ENCODE assay signal across 1 fruit fly cellular context in the genomic region with DNA sequence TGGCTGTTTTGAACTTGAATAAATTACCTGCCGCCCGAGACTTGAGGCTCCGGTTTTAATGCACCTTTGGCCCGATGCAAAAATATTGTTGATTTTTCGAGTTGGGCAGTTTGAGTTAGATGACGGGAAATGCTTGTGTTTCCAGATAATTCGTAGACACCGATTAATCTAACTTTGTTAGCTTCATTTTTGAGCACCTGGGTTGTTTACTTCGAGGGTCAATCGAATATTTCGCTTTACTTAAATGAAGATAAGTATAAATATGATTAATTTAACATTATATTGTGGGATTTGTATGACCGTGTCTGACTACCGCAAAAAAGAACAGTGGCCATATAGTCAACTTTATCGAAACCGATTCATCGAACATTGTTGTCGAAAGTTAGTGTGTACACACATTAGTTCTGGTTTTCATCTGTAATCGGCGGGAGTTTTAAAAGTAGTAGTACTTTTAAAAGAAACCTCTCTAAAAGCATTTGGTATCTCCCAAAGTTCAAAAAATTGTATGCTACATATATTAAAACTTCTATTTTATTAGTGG.
TF ChIP-seq lines count a peak whose summit lies in the region.

A gene (minus strand): TSS at position 332 of the 541 bp plus-strand sequence.

TF ChIP-seq in whole organism, embryonic, 481 proteins besides CTCF, POLR2A, EP300 and RAD21 (continued from another document):
- TF ChIP-seq Nf-YA (GFP tag; IDR thresholded peaks at IDR 0.05; lab: Robert Waterston, UW) (no peak), usp (GFP tag; optimal IDR thresholded peaks at IDR 0.05; lab: Kevin White, UChicago) (no peak), Sry-δ (GFP tag; optimal IDR thresholded peaks at IDR 0.05; lab: Kevin White, UChicago) (peak; percentile 60), CG6854 (GFP tag; optimal IDR thresholded peaks at IDR 0.05; lab: Kevin White, UChicago) (no peak), CG2678 (tag; optimal IDR thresholded peaks at IDR 0.05; lab: Kevin White, UChicago) (no peak), pb (GFP tag; optimal IDR thresholded peaks at IDR 0.05; lab: Kevin White, UChicago) (no peak), CG3995 (GFP tag; optimal IDR thresholded peaks at IDR 0.05; lab: Kevin White, UChicago) (no peak), pros (GFP tag; optimal IDR thresholded peaks at IDR 0.05; lab: Kevin White, UChicago) (no peak), CG11398 (GFP tag; optimal IDR thresholded peaks at IDR 0.05; lab: Kevin White, UChicago) (no peak), nmo (GFP tag; optimal IDR thresholded peaks at IDR 0.05; lab: Kevin White, UChicago) (peak; percentile 23), gcm2 (GFP tag; optimal IDR thresholded peaks at IDR 0.05; lab: Kevin White, UChicago) (no peak), H2.0 (GFP tag; IDR thresholded peaks at IDR 0.05; lab: Robert Waterston, UW) (no peak), sima (GFP tag; optimal IDR thresholded peaks at IDR 0.05; lab: Kevin White, UChicago) (no peak), hbn (GFP tag; IDR thresholded peaks at IDR 0.05; lab: Robert Waterston, UW; ENCODE audit: partially characterized antibody) (peak; percentile 63), Lim3 (GFP tag; IDR thresholded peaks at IDR 0.05; lab: Robert Waterston, UW) (no peak), ato (GFP tag; IDR thresholded peaks at IDR 0.05; lab: Robert Waterston, UW; ENCODE audit: partially characterized antibody) (peak; percentile 51; the same call in 1 of the 2 replicates), az2 (GFP tag; optimal IDR thresholded peaks at IDR 0.05; lab: Kevin White, UChicago) (no peak), stwl (tag; optimal IDR thresholded peaks at IDR 0.05; lab: Kevin White, UChicago) (peak; percentile 87), Hey (tag; optimal IDR thresholded peaks at IDR 0.05; lab: Kevin White, UChicago) (no peak), Dp (GFP tag; optimal IDR thresholded peaks at IDR 0.05; lab: Kevin White, UChicago) (peak; percentile 98), nau (GFP tag; optimal IDR thresholded peaks at IDR 0.05; lab: Kevin White, UChicago) (no peak), chn (GFP tag; optimal IDR thresholded peaks at IDR 0.05; lab: Kevin White, UChicago) (no peak), CG15479 (GFP tag; optimal IDR thresholded peaks at IDR 0.05; lab: Kevin White, UChicago) (no peak), CG6765 (GFP tag; optimal IDR thresholded peaks at IDR 0.05; lab: Kevin White, UChicago) (no peak), unc-4 (GFP tag; IDR thresholded peaks at IDR 0.05; lab: Robert Waterston, UW; ENCODE audit: partially characterized antibody) (peak; percentile 69), CG15514 (GFP tag; optimal IDR thresholded peaks at IDR 0.05; lab: Kevin White, UChicago) (peak; percentile 51), shn (GFP tag; optimal IDR thresholded peaks at IDR 0.05; lab: Kevin White, UChicago) (no peak), Trl (optimal IDR thresholded peaks at IDR 0.05; lab: Kevin White, UChicago) (no peak), Trl (GFP tag; optimal IDR thresholded peaks at IDR 0.05; lab: Kevin White, UChicago) (no peak), CG12942 (GFP tag; optimal IDR thresholded peaks at IDR 0.05; lab: Kevin White, UChicago) (no peak), Ssrp (tag; optimal IDR thresholded peaks at IDR 0.05; lab: Kevin White, UChicago) (no peak), CG8765 (GFP tag; IDR thresholded peaks at IDR 0.05; lab: Robert Waterston, UW) (no peak), CG9797 (GFP tag; optimal IDR thresholded peaks at IDR 0.05; lab: Kevin White, UChicago) (peak; percentile 70), Atf6 (GFP tag; IDR thresholded peaks at IDR 0.05; lab: Robert Waterston, UW) (no peak), Opbp (GFP tag; IDR thresholded peaks at IDR 0.05; lab: Robert Waterston, UW; ENCODE audit: partially characterized antibody) (peak; percentile 71; the same call in 2 of the 3 replicates), CG17568 (GFP tag; optimal IDR thresholded peaks at IDR 0.05; lab: Kevin White, UChicago) (peak; percentile 17), Atf-2 (GFP tag; optimal IDR thresholded peaks at IDR 0.05; lab: Kevin White, UChicago) (no peak), twi (tag; optimal IDR thresholded peaks at IDR 0.05; lab: Kevin White, UChicago) (no peak), Ravus (GFP tag; IDR thresholded peaks at IDR 0.05; lab: Robert Waterston, UW) (no peak), CG3838 (GFP tag; optimal IDR thresholded peaks at IDR 0.05; lab: Kevin White, UChicago) (no peak), BEAF-32 (GFP tag; optimal IDR thresholded peaks at IDR 0.05; lab: Kevin White, UChicago) (peak; percentile 65), CG30431 (GFP tag; optimal IDR thresholded peaks at IDR 0.05; lab: Kevin White, UChicago) (no peak), CG17829 (tag; optimal IDR thresholded peaks at IDR 0.05; lab: Kevin White, UChicago) (peak; percentile 43), org-1 (GFP tag; optimal IDR thresholded peaks at IDR 0.05; lab: Kevin White, UChicago) (no peak), CG4617 (GFP tag; optimal IDR thresholded peaks at IDR 0.05; lab: Kevin White, UChicago; ENCODE audit: borderline replicate concordance) (peak; percentile 66), Usf (GFP tag; optimal IDR thresholded peaks at IDR 0.05; lab: Kevin White, UChicago) (no peak), ken (GFP tag; IDR thresholded peaks at IDR 0.05; lab: Robert Waterston, UW) (no peak), Fer1 (GFP tag; optimal IDR thresholded peaks at IDR 0.05; lab: Kevin White, UChicago) (peak; percentile 11), CG16813 (GFP tag; IDR thresholded peaks at IDR 0.05; lab: Robert Waterston, UW; ENCODE audit: partially characterized antibody) (peak; percentile 59; the same call in 2 of the 3 replicates), CG15601 (tag; optimal IDR thresholded peaks at IDR 0.05; lab: Kevin White, UChicago) (peak; percentile 53), exex (tag; optimal IDR thresholded peaks at IDR 0.05; lab: Kevin White, UChicago) (peak; percentile 29), CG10431 (GFP tag; optimal IDR thresholded peaks at IDR 0.05; lab: Kevin White, UChicago) (no peak), CG17385 (GFP tag; optimal IDR thresholded peaks at IDR 0.05; lab: Kevin White, UChicago) (no peak), tin (GFP tag; optimal IDR thresholded peaks at IDR 0.05; lab: Kevin White, UChicago) (no peak), Hand (GFP tag; optimal IDR thresholded peaks at IDR 0.05; lab: Kevin White, UChicago) (no peak), PHDP (tag; optimal IDR thresholded peaks at IDR 0.05; lab: Kevin White, UChicago) (no peak), Bgb (GFP tag; IDR thresholded peaks at IDR 0.05; lab: Robert Waterston, UW; ENCODE audit: partially characterized antibody) (peak; percentile 70), CG7745 (tag; optimal IDR thresholded peaks at IDR 0.05; lab: Kevin White, UChicago) (no peak), Myb (GFP tag; optimal IDR thresholded peaks at IDR 0.05; lab: Kevin White, UChicago) (no peak), stc (GFP tag; IDR thresholded peaks at IDR 0.05; lab: Robert Waterston, UW) (no peak), CrebB (tag; optimal IDR thresholded peaks at IDR 0.05; lab: Kevin White, UChicago) (no peak), CG13424 (tag; optimal IDR thresholded peaks at IDR 0.05; lab: Kevin White, UChicago) (no peak), CG10147 (GFP tag; optimal IDR thresholded peaks at IDR 0.05; lab: Kevin White, UChicago) (peak; percentile 19), jigr1 (GFP tag; IDR thresholded peaks at IDR 0.05; lab: Robert Waterston, UW) (no peak), Pdp1 (GFP tag; optimal IDR thresholded peaks at IDR 0.05; lab: Kevin White, UChicago) (no peak), CoRest (tag; optimal IDR thresholded peaks at IDR 0.05; lab: Kevin White, UChicago) (peak; percentile 10), Doc3 (GFP tag; IDR thresholded peaks at IDR 0.05; lab: Robert Waterston, UW; ENCODE audit: partially characterized antibody) (peak; percentile 48; the same call in 2 of the 3 replicates), zen (tag; optimal IDR thresholded peaks at IDR 0.05; lab: Kevin White, UChicago) (no peak), CG7987 (GFP tag; optimal IDR thresholded peaks at IDR 0.05; lab: Kevin White, UChicago) (peak; percentile 23), MESR4 (GFP tag; optimal IDR thresholded peaks at IDR 0.05; lab: Kevin White, UChicago) (peak; percentile 69), CG10979 (tag; optimal IDR thresholded peaks at IDR 0.05; lab: Kevin White, UChicago) (no peak), eyg (GFP tag; optimal IDR thresholded peaks at IDR 0.05; lab: Kevin White, UChicago) (no peak), CG12659 (GFP tag; optimal IDR thresholded peaks at IDR 0.05; lab: Kevin White, UChicago) (peak; percentile 68), amos (GFP tag; IDR thresholded peaks at IDR 0.05; lab: Robert Waterston, UW; ENCODE audit: partially characterized antibody) (peak; percentile 64; the same call in 1 of the 2 replicates), HLH4C (GFP tag; IDR thresholded peaks at IDR 0.05; lab: Robert Waterston, UW; ENCODE audit: partially characterized antibody) (peak; percentile 78), CG16815 (GFP tag; optimal IDR thresholded peaks at IDR 0.05; lab: Kevin White, UChicago) (no peak), CG3407 (GFP tag; optimal IDR thresholded peaks at IDR 0.05; lab: Kevin White, UChicago) (no peak), Dref (GFP tag; IDR thresholded peaks at IDR 0.05; lab: Robert Waterston, UW) (peak; percentile 97)
